Fruit fly (Drosophila melanogaster) whole organism, wandering third instar larva: ENCODE measurements around the gene CG43391.

Experiments used
- Abd-B ChIP-seq: fragments of >200 bp; optimal IDR thresholded peaks from 2 replicates; lab custom pipeline; 2017; ENCODE audit warnings: missing biosample characterization, missing genetic modification characterization
- CG9705 ChIP-seq: fragments of 200-800 bp; sonication (Bioruptor generic); optimal IDR thresholded peaks from 2 replicates; lab custom pipeline; 2018; ENCODE audit warnings: missing biosample characterization, mild to moderate bottlenecking, missing genetic modification characterization
- Dfd ChIP-seq: fragments of >200 bp; optimal IDR thresholded peaks from 2 replicates; lab custom pipeline; 2017; ENCODE audit warnings: missing biosample characterization, missing genetic modification characterization
- Dif ChIP-seq: fragments of 200-275, 200-300 bp; sonication (Bioruptor generic); optimal IDR thresholded peaks from 2 replicates; lab custom pipeline; 2018; ENCODE audit warnings: missing biosample characterization, missing genetic modification characterization; ENCODE audit not compliant: partially characterized antibody
- GATAd ChIP-seq: sonication (Bioruptor generic); optimal IDR thresholded peaks from 2 replicates; lab custom pipeline; 2016; ENCODE audit warnings: missing biosample characterization, missing genetic modification characterization
- HLH106 ChIP-seq: fragments of 200-800 bp; optimal IDR thresholded peaks from 3 replicates; lab custom pipeline; 2019; ENCODE audit warnings: missing biosample characterization, mild to moderate bottlenecking, missing genetic modification characterization, moderate library complexity
- Hnf4 ChIP-seq: fragments of 200-800 bp; sonication (Bioruptor generic); optimal IDR thresholded peaks from 2 replicates; lab custom pipeline; 2016; ENCODE audit warnings: missing biosample characterization, mild to moderate bottlenecking, missing genetic modification characterization
- Hr78 ChIP-seq: fragments of >200 bp; optimal IDR thresholded peaks from 2 replicates; lab custom pipeline; 2017; ENCODE audit warnings: missing biosample characterization, missing genetic modification characterization
- Hr83 ChIP-seq: fragments of 200-300 bp; sonication (Bioruptor generic); optimal IDR thresholded peaks from 2 replicates; lab custom pipeline; 2016; ENCODE audit warnings: missing biosample characterization, mild to moderate bottlenecking, missing genetic modification characterization, moderate library complexity; ENCODE audit not compliant: poor library complexity, severe bottlenecking
- Jra ChIP-seq: sonication (Bioruptor generic); optimal IDR thresholded peaks from 2 replicates; lab custom pipeline; 2016; ENCODE audit warnings: missing biosample characterization, missing genetic modification characterization
- Myc ChIP-seq: fragments of >200 bp; optimal IDR thresholded peaks from 2 replicates; lab custom pipeline; 2017
- N ChIP-seq: fragments of >200 bp; optimal IDR thresholded peaks from 2 replicates; lab custom pipeline; 2018; ENCODE audit warnings: missing biosample characterization, missing external identifiers, missing genetic modification characterization
- OdsH ChIP-seq: fragments of 200-800 bp; sonication (Bioruptor generic); optimal IDR thresholded peaks from 2 replicates; lab custom pipeline; 2016; ENCODE audit warnings: missing biosample characterization, mild to moderate bottlenecking, missing genetic modification characterization
- Rel ChIP-seq, 2 experiments: fragments of 200-800 bp; sonication (Bioruptor generic) in 1 of 2; optimal IDR thresholded peaks; 2 replicates in 1 of 2; 3 replicates in 1 of 2; lab custom pipeline; 2016 to 2019; ENCODE audit warnings: mild to moderate bottlenecking in 2 of 2, missing biosample characterization in 2 of 2, missing genetic modification characterization in 2 of 2, moderate library complexity in 1 of 2
- Sp1 ChIP-seq: fragments of 200-800 bp; sonication (Bioruptor generic); optimal IDR thresholded peaks from 3 replicates; lab custom pipeline; 2019; ENCODE audit warnings: missing biosample characterization, mild to moderate bottlenecking, missing genetic modification characterization, moderate library complexity
- Vsx2 ChIP-seq: fragments of 200-300, 225-300 bp; sonication (Bioruptor generic); optimal IDR thresholded peaks from 2 replicates; lab custom pipeline; 2018; ENCODE audit warnings: missing biosample characterization, missing genetic modification characterization; ENCODE audit not compliant: partially characterized antibody
- br ChIP-seq: fragments of 200-800 bp; sonication (Bioruptor generic); optimal IDR thresholded peaks from 2 replicates; lab custom pipeline; 2016; ENCODE audit warnings: missing biosample characterization, missing genetic modification characterization
- brk ChIP-seq: fragments of 200-800 bp; sonication (Bioruptor generic); optimal IDR thresholded peaks from 2 replicates; lab custom pipeline; 2016; ENCODE audit warnings: missing biosample characterization, mild to moderate bottlenecking, missing genetic modification characterization
- dl ChIP-seq, 2 experiments: fragments of 175-275, 200-275 bp in 1 of 2; fragments of 200-275 bp in 1 of 2; sonication (Bioruptor generic); optimal IDR thresholded peaks; lab custom pipeline; 2018; ENCODE audit warnings: mild to moderate bottlenecking in 2 of 2, missing biosample characterization in 2 of 2, missing genetic modification characterization in 2 of 2, moderate library complexity in 2 of 2; ENCODE audit not compliant: partially characterized antibody in 2 of 2, insufficient read depth in 1 of 2
- dsf ChIP-seq: sonication (Bioruptor generic); optimal IDR thresholded peaks from 2 replicates; lab custom pipeline; 2016; ENCODE audit warnings: missing biosample characterization, missing genetic modification characterization, borderline replicate concordance
- ey ChIP-seq: fragments of 200-800 bp; sonication (Bioruptor generic); optimal IDR thresholded peaks from 2 replicates; lab custom pipeline; 2016; ENCODE audit warnings: missing biosample characterization, missing genetic modification characterization
- foxo ChIP-seq, 2 experiments: fragments of 200-800 bp; sonication (Bioruptor generic); optimal IDR thresholded peaks; 2 replicates in 1 of 2; 3 replicates in 1 of 2; lab custom pipeline; 2016 to 2017; ENCODE audit warnings: missing biosample characterization in 2 of 2, missing genetic modification characterization in 2 of 2
- fru ChIP-seq: fragments of 200-800 bp; sonication (Bioruptor generic); optimal IDR thresholded peaks from 3 replicates; lab custom pipeline; 2016; ENCODE audit warnings: missing biosample characterization, mild to moderate bottlenecking, missing genetic modification characterization
- h ChIP-seq: fragments of 200-800 bp; sonication (Bioruptor generic); optimal IDR thresholded peaks from 3 replicates; lab custom pipeline; 2016; ENCODE audit warnings: missing biosample characterization, mild to moderate bottlenecking, missing genetic modification characterization
- jim ChIP-seq: fragments of 175-275, 200-325 bp; sonication (Bioruptor generic); optimal IDR thresholded peaks from 2 replicates; lab custom pipeline; 2016; ENCODE audit warnings: missing biosample characterization, mild to moderate bottlenecking, missing genetic modification characterization
- lola ChIP-seq: fragments of >200 bp; optimal IDR thresholded peaks from 2 replicates; lab custom pipeline; 2017; ENCODE audit warnings: missing biosample characterization, missing genetic modification characterization
- pan ChIP-seq: fragments of >200 bp; optimal IDR thresholded peaks from 2 replicates; lab custom pipeline; 2017
- psq ChIP-seq: fragments of 200-800 bp; sonication (Bioruptor generic); optimal IDR thresholded peaks from 3 replicates; lab custom pipeline; 2017; ENCODE audit warnings: missing biosample characterization, mild to moderate bottlenecking, missing genetic modification characterization, moderate library complexity
- rgr ChIP-seq: fragments of 200-800 bp; sonication (Bioruptor generic); optimal IDR thresholded peaks from 3 replicates; lab custom pipeline; 2016; ENCODE audit warnings: missing biosample characterization, mild to moderate bottlenecking, missing genetic modification characterization
- sage ChIP-seq: fragments of 200-800 bp; sonication (Bioruptor generic); optimal IDR thresholded peaks from 2 replicates; lab custom pipeline; 2016; ENCODE audit warnings: missing biosample characterization, mild to moderate bottlenecking, missing genetic modification characterization
- sv ChIP-seq: fragments of 200-800 bp; sonication (Bioruptor generic); optimal IDR thresholded peaks from 3 replicates; lab custom pipeline; 2016; ENCODE audit warnings: missing biosample characterization, missing genetic modification characterization
- tai ChIP-seq: sonication (Bioruptor generic); optimal IDR thresholded peaks from 2 replicates; lab custom pipeline; 2016; ENCODE audit warnings: missing biosample characterization, missing genetic modification characterization
- usp ChIP-seq: fragments of >200 bp; optimal IDR thresholded peaks from 2 replicates; lab custom pipeline; 2017; ENCODE audit warnings: missing biosample characterization, missing genetic modification characterization

Gene CG43391

dm6 chr3L:11580919-11581318 lies at the start of gene CG43391:
CG43391 (minus strand) TSS chr3L:11581019.
- no peak for TF ChIP-seq Hr78 (GFP tag; lab: Kevin White, UChicago)
- no peak for TF ChIP-seq CG9705 (GFP tag; lab: Kevin White, UChicago)
- TF ChIP-seq foxo (GFP tag; optimal IDR thresholded peaks at IDR 0.05; lab: Kevin White, UChicago): no peak
- no peak for TF ChIP-seq tai (GFP tag; lab: Kevin White, UChicago)
- TF ChIP-seq OdsH (GFP tag; lab: Kevin White, UChicago): no peak
- no peak for TF ChIP-seq dsf
- no peak for TF ChIP-seq HLH106 (tag; lab: Kevin White, UChicago)
- TF ChIP-seq GATAd (GFP tag; lab: Kevin White, UChicago): no peak
- no peak for TF ChIP-seq Myc (lab: Kevin White, UChicago)
- no peak for TF ChIP-seq psq (GFP tag; lab: Kevin White, UChicago)
- no peak for TF ChIP-seq Hr83 (GFP tag; lab: Kevin White, UChicago)
- TF ChIP-seq fru (GFP tag; lab: Kevin White, UChicago): no peak
- TF ChIP-seq Abd-B (GFP tag; lab: Kevin White, UChicago): no peak

- TF ChIP-seq Hnf4 (GFP tag; lab: Kevin White, UChicago): peak; percentile 81
- no peak for TF ChIP-seq Rel (GFP tag; optimal IDR thresholded peaks at IDR 0.05; lab: Kevin White, UChicago)
- TF ChIP-seq Rel (tag; optimal IDR thresholded peaks at IDR 0.05; lab: Kevin White, UChicago): peak; percentile 9
- TF ChIP-seq dsf: peak; percentile 23
- peak; percentile 74 for TF ChIP-seq tai (GFP tag; lab: Kevin White, UChicago)
- peak; percentile 74 for TF ChIP-seq Hr83 (GFP tag; lab: Kevin White, UChicago)
- no peak for TF ChIP-seq Dif (GFP tag; lab: Kevin White, UChicago)
- no peak for TF ChIP-seq pan (lab: Kevin White, UChicago)
- peak; percentile 47 for TF ChIP-seq sage (GFP tag; lab: Kevin White, UChicago)
- no peak for TF ChIP-seq jim (GFP tag; lab: Kevin White, UChicago)
- no peak for TF ChIP-seq Sp1 (GFP tag; lab: Kevin White, UChicago)
- peak; percentile 73 for TF ChIP-seq Jra (GFP tag; lab: Kevin White, UChicago)
- no peak for TF ChIP-seq N (GFP tag; lab: Kevin White, UChicago)
- peak; percentile 52 for TF ChIP-seq brk (GFP tag; lab: Kevin White, UChicago)
- TF ChIP-seq h (GFP tag; lab: Kevin White, UChicago): peak; percentile 17
- peak; percentile 10 for TF ChIP-seq rgr (GFP tag; lab: Kevin White, UChicago)
Observed at dm6 chr3L:11627819-11628483, 47.1 kb upstream of the CG43391 start, which contains the start of gene Apt1. Apt1 (plus strand) TSS chr3L:11628037.

dm6 chr3L:11626229-11626826 lies 45.5 kb upstream of the CG43391 start, which contains the start of gene PCID2:
PCID2 (plus strand) TSS chr3L:11626441.
- TF ChIP-seq foxo (GFP tag; optimal IDR thresholded peaks at IDR 0.05; lab: Kevin White, UChicago): no peak
- no peak for TF ChIP-seq Dfd (GFP tag; lab: Kevin White, UChicago)
- TF ChIP-seq br: no peak
- TF ChIP-seq HLH106 (tag; lab: Kevin White, UChicago): no peak
- no peak for TF ChIP-seq GATAd (GFP tag; lab: Kevin White, UChicago)
- no peak for TF ChIP-seq ey (GFP tag; lab: Kevin White, UChicago)
- no peak for TF ChIP-seq Sp1 (GFP tag; lab: Kevin White, UChicago)
- no peak for TF ChIP-seq rgr (GFP tag; lab: Kevin White, UChicago)
- TF ChIP-seq Vsx2 (GFP tag; lab: Kevin White, UChicago): no peak
- TF ChIP-seq Hr83 (GFP tag; lab: Kevin White, UChicago): no peak
- TF ChIP-seq usp (GFP tag; lab: Kevin White, UChicago): no peak
- TF ChIP-seq Jra (GFP tag; lab: Kevin White, UChicago): no peak
- TF ChIP-seq pan (lab: Kevin White, UChicago): no peak
- TF ChIP-seq lola: no peak
- TF ChIP-seq dl (GFP tag; optimal IDR thresholded peaks at IDR 0.05; lab: Kevin White, UChicago; ENCODE audit: insufficient read depth in 1 of 2, partially characterized antibody in 2 of 2): no peak
- no peak for TF ChIP-seq Rel (GFP tag; optimal IDR thresholded peaks at IDR 0.05; lab: Kevin White, UChicago)
- no peak for TF ChIP-seq Rel (tag; optimal IDR thresholded peaks at IDR 0.05; lab: Kevin White, UChicago)
- no peak for TF ChIP-seq Hnf4 (GFP tag; lab: Kevin White, UChicago)
- TF ChIP-seq sage (GFP tag; lab: Kevin White, UChicago): no peak
- TF ChIP-seq sv (GFP tag; lab: Kevin White, UChicago): no peak
- TF ChIP-seq, all 38 proteins: peak for 0
